Worm (Caenorhabditis elegans): ENCODE data around the gene H12C20.7.

The H12C20.7 gene

ce11 chrV:11589433-11589832 lies 16.6 kb upstream of the H12C20.7 start, which contains the start of gene srx-82:
TSS of gene srx-82 (plus strand) at chrV:11589733.
- TF ChIP-seq tbx-2 (tag; optimal IDR thresholded peaks at IDR 0.05): no peak
- no peak for TF ChIP-seq pha-4 (tag; optimal IDR thresholded peaks at IDR 0.05)
- TF ChIP-seq ceh-16 (tag; optimal IDR thresholded peaks at IDR 0.05): no peak
- no peak for TF ChIP-seq nhr-23 (tag; optimal IDR thresholded peaks at IDR 0.05)
- no peak for TF ChIP-seq ceh-28 (tag; optimal IDR thresholded peaks at IDR 0.05)

ce11 chrV:11585122-11585521 lies 12.3 kb upstream of the H12C20.7 start:
- no peak for TF ChIP-seq nhr-23 (tag; optimal IDR thresholded peaks at IDR 0.05)
- no peak for TF ChIP-seq lin-15B (tag; optimal IDR thresholded peaks at IDR 0.05)
- TF ChIP-seq daf-12 (tag; optimal IDR thresholded peaks at IDR 0.05): no peak
- TF ChIP-seq tbx-2 (tag; optimal IDR thresholded peaks at IDR 0.05): no peak
- peak; percentile 74 for TF ChIP-seq nhr-43 (tag; optimal IDR thresholded peaks at IDR 0.05; ENCODE audit: poor library complexity, severe bottlenecking)
- TF ChIP-seq ceh-28 (tag; optimal IDR thresholded peaks at IDR 0.05): no peak
- no peak for TF ChIP-seq nhr-28 (tag; optimal IDR thresholded peaks at IDR 0.05)
- peak; percentile 41 for TF ChIP-seq nhr-25 (tag; optimal IDR thresholded peaks at IDR 0.05)
- TF ChIP-seq nhr-12 (tag; optimal IDR thresholded peaks at IDR 0.05): no peak
- no peak for TF ChIP-seq nhr-237 (tag; optimal IDR thresholded peaks at IDR 0.05)
- no peak for TF ChIP-seq sea-2 (GFP tag; optimal IDR thresholded peaks at IDR 0.05)
- no peak for TF ChIP-seq mml-1 (tag; optimal IDR thresholded peaks at IDR 0.05)
- TF ChIP-seq elt-2 (tag; optimal IDR thresholded peaks at IDR 0.05): peak; percentile 16
- TF ChIP-seq jun-1 (tag; optimal IDR thresholded peaks at IDR 0.05): no peak
- TF ChIP-seq ZK546.5 (tag; optimal IDR thresholded peaks at IDR 0.05): no peak
- no peak for TF ChIP-seq aly-2 (tag; optimal IDR thresholded peaks at IDR 0.05)
- TF ChIP-seq skn-1 (tag; optimal IDR thresholded peaks at IDR 0.05): no peak
- TF ChIP-seq pha-4 (tag; optimal IDR thresholded peaks at IDR 0.05): no peak
- no peak for TF ChIP-seq mdl-1 (tag; optimal IDR thresholded peaks at IDR 0.05)
- TF ChIP-seq ceh-9 (tag; optimal IDR thresholded peaks at IDR 0.05): no peak
- no peak for TF ChIP-seq ztf-11 (tag; optimal IDR thresholded peaks at IDR 0.05)
- peak; percentile 18 for TF ChIP-seq nhr-77 (tag; optimal IDR thresholded peaks at IDR 0.05)
- no peak for TF ChIP-seq egl-27 (tag; optimal IDR thresholded peaks at IDR 0.05)
- peak; percentile 95 for TF ChIP-seq snpc-4 (tag; optimal IDR thresholded peaks at IDR 0.05)
- no peak for TF ChIP-seq lsy-12 (tag; optimal IDR thresholded peaks at IDR 0.05)
- TF ChIP-seq zag-1 (tag; optimal IDR thresholded peaks at IDR 0.05): no peak
- no peak for TF ChIP-seq ztf-4 (tag; optimal IDR thresholded peaks at IDR 0.05)
- TF ChIP-seq unc-62 (GFP tag; optimal IDR thresholded peaks at IDR 0.05): no peak
- no peak for TF ChIP-seq nhr-67 (tag; optimal IDR thresholded peaks at IDR 0.05)
- TF ChIP-seq fos-1 (tag; optimal IDR thresholded peaks at IDR 0.05): no peak
- no peak for TF ChIP-seq ceh-16 (tag; optimal IDR thresholded peaks at IDR 0.05)
- TF ChIP-seq ceh-82 (tag; optimal IDR thresholded peaks at IDR 0.05): peak; percentile 40
- TF ChIP-seq nfya-1 (tag; optimal IDR thresholded peaks at IDR 0.05; ENCODE audit: insufficient read depth): peak; percentile 5
- no peak for TF ChIP-seq fkh-10 (GFP tag; optimal IDR thresholded peaks at IDR 0.05)
- no peak for TF ChIP-seq elt-1 (tag; optimal IDR thresholded peaks at IDR 0.05)
- TF ChIP-seq fkh-2 (tag; optimal IDR thresholded peaks at IDR 0.05): no peak
- TF ChIP-seq unc-39 (tag; optimal IDR thresholded peaks at IDR 0.05): no peak
- no peak for TF ChIP-seq egl-5 (tag; optimal IDR thresholded peaks at IDR 0.05)
- TF ChIP-seq nhr-76 (tag; optimal IDR thresholded peaks at IDR 0.05): no peak
- TF ChIP-seq ama-1 (optimal IDR thresholded peaks at IDR 0.05): peak; percentile 60
- no peak for TF ChIP-seq nhr-11 (tag; optimal IDR thresholded peaks at IDR 0.05)
- TF ChIP-seq lin-39 (tag; optimal IDR thresholded peaks at IDR 0.05): no peak
- peak in 1 of 3 experiments; percentile 57 for TF ChIP-seq elt-3 (tag; optimal IDR thresholded peaks at IDR 0.05)
- no peak for TF ChIP-seq hmg-11 (tag; optimal IDR thresholded peaks at IDR 0.05)
- TF ChIP-seq R02D3.7 (tag; optimal IDR thresholded peaks at IDR 0.05): no peak
- TF ChIP-seq eor-1 (tag; optimal IDR thresholded peaks at IDR 0.05): no peak
- peak; percentile 34 for TF ChIP-seq pqm-1 (tag; optimal IDR thresholded peaks at IDR 0.05)
